Fruit fly (Drosophila melanogaster) whole organism, embryonic: Measurements from ENCODE around the gene se.

ENCODE experiments used
- B-H1 ChIP-seq: fragments of 200-800 bp; sonication (Bioruptor generic); IDR thresholded peaks from 3 replicates; pipeline ENCODE4 v1.3.6; 2022; ENCODE audit warnings: missing biosample characterization, missing genetic modification characterization
- B-H2 ChIP-seq: fragments of 200-800 bp; sonication (Bioruptor generic); optimal IDR thresholded peaks from 2 replicates; lab custom pipeline; 2018; ENCODE audit warnings: missing biosample characterization, mild to moderate bottlenecking, missing genetic modification characterization
- BtbVII ChIP-seq: fragments of 200-800 bp; sonication (Bioruptor generic); optimal IDR thresholded peaks from 3 replicates; lab custom pipeline; 2017; ENCODE audit warnings: missing biosample characterization, mild to moderate bottlenecking, missing genetic modification characterization
- CG10274 ChIP-seq: fragments of 200-800 bp; sonication (Bioruptor generic); optimal IDR thresholded peaks from 3 replicates; lab custom pipeline; 2017; ENCODE audit warnings: missing biosample characterization, mild to moderate bottlenecking, missing genetic modification characterization
- CG10321 ChIP-seq: fragments of 200-800 bp; sonication (Bioruptor generic); IDR thresholded peaks from 2 replicates; pipeline ENCODE4 v1.3.6; 2022; ENCODE audit warnings: missing biosample characterization, missing genetic modification characterization
- CG10565 ChIP-seq: fragments of 200-800 bp; sonication (Bioruptor generic); optimal IDR thresholded peaks from 3 replicates; lab custom pipeline; 2016; ENCODE audit warnings: missing biosample characterization, mild to moderate bottlenecking, missing genetic modification characterization
- CG12236 ChIP-seq: fragments of 200-800 bp; sonication (Bioruptor generic); optimal IDR thresholded peaks from 2 replicates; lab custom pipeline; 2016; ENCODE audit warnings: missing biosample characterization, missing genetic modification characterization
- CG12744 ChIP-seq: fragments of 200-800 bp; sonication (Bioruptor generic); optimal IDR thresholded peaks from 2 replicates; lab custom pipeline; 2016; ENCODE audit warnings: missing biosample characterization, missing genetic modification characterization
- CG13424 ChIP-seq: fragments of 200-800 bp; sonication (Bioruptor generic); optimal IDR thresholded peaks from 2 replicates; lab custom pipeline; 2019; ENCODE audit warnings: missing biosample characterization, mild to moderate bottlenecking, missing genetic modification characterization, moderate library complexity
- CG14014 ChIP-seq: fragments of 200-800 bp; sonication (Bioruptor generic); IDR thresholded peaks from 2 replicates; pipeline ENCODE4 v1.3.6; 2022; ENCODE audit warnings: missing biosample characterization, missing genetic modification characterization
- CG16813 ChIP-seq: fragments of 200-800 bp; sonication (Bioruptor generic); IDR thresholded peaks from 3 replicates; pipeline ENCODE4 v1.3.6; 2022; ENCODE audit warnings: missing biosample characterization, missing genetic modification characterization; ENCODE audit not compliant: partially characterized antibody
- CG2120 ChIP-seq: fragments of 200-800 bp; sonication (Bioruptor generic); optimal IDR thresholded peaks from 3 replicates; lab custom pipeline; 2016; ENCODE audit warnings: missing biosample characterization, missing genetic modification characterization
- CG2712 ChIP-seq: fragments of 200-800 bp; optimal IDR thresholded peaks from 3 replicates; lab custom pipeline; 2019; ENCODE audit warnings: missing biosample characterization, mild to moderate bottlenecking, missing genetic modification characterization, moderate library complexity
- CG32767 ChIP-seq: fragments of 200-800 bp; sonication (Bioruptor generic); IDR thresholded peaks from 2 replicates; pipeline ENCODE4 v1.3.6; 2022; ENCODE audit warnings: missing biosample characterization, missing genetic modification characterization
- CG34376 ChIP-seq: fragments of 200-800 bp; sonication (Bioruptor generic); optimal IDR thresholded peaks from 2 replicates; lab custom pipeline; 2018; ENCODE audit warnings: missing biosample characterization, mild to moderate bottlenecking, missing genetic modification characterization
- CG4404 ChIP-seq: fragments of 200-800 bp; sonication (Bioruptor generic); IDR thresholded peaks from 2 replicates; pipeline ENCODE4 v1.3.6; 2022; ENCODE audit warnings: missing biosample characterization, missing genetic modification characterization
- CG6175 ChIP-seq: fragments of 200-800 bp; sonication (Bioruptor generic); IDR thresholded peaks from 3 replicates; pipeline ENCODE4 v1.3.6; 2022; ENCODE audit warnings: missing biosample characterization, missing genetic modification characterization
- CG6254 ChIP-seq: fragments of 200-800 bp; sonication (Bioruptor generic); optimal IDR thresholded peaks from 3 replicates; lab custom pipeline; 2017; ENCODE audit warnings: mild to moderate bottlenecking, missing biosample characterization, missing genetic modification reagents, missing genetic modification characterization
- CG7357 ChIP-seq: fragments of 200-800 bp; sonication (Bioruptor generic); IDR thresholded peaks from 3 replicates; pipeline ENCODE4 v1.3.6; 2022; ENCODE audit warnings: missing biosample characterization, missing genetic modification characterization
- CG9609 ChIP-seq: fragments of 200-800 bp; sonication (Bioruptor generic); optimal IDR thresholded peaks from 3 replicates; lab custom pipeline; 2016; ENCODE audit warnings: missing biosample characterization, missing genetic modification characterization
- CTCF ChIP-seq: fragments of 200-800 bp; sonication (Bioruptor generic); optimal IDR thresholded peaks from 2 replicates; lab custom pipeline; 2017; ENCODE audit warnings: missing biosample characterization, mild to moderate bottlenecking, missing genetic modification characterization, moderate library complexity
- Doc2 ChIP-seq: fragments of 200-800 bp; sonication (Bioruptor generic); IDR thresholded peaks from 2 replicates; pipeline ENCODE4 v1.3.6; 2022; ENCODE audit warnings: missing biosample characterization, missing genetic modification characterization
- E2f1 ChIP-seq: fragments of 200-800 bp; sonication (Bioruptor generic); IDR thresholded peaks from 2 replicates; pipeline ENCODE4 v1.3.6; 2022; ENCODE audit warnings: missing biosample characterization, missing genetic modification characterization
- Ets65A ChIP-seq: fragments of 200-800 bp; sonication (Bioruptor generic); peaks from one replicate; lab custom pipeline; 2016; ENCODE audit warnings: missing biosample characterization, missing genetic modification characterization
- Gsc ChIP-seq: fragments of 200-800 bp; sonication (Bioruptor generic); IDR thresholded peaks from 2 replicates; pipeline ENCODE4 v1.3.6; 2022; ENCODE audit warnings: missing biosample characterization, missing genetic modification characterization
- Lpt ChIP-seq: fragments of >200 bp; optimal IDR thresholded peaks from 2 replicates; lab custom pipeline; 2018; ENCODE audit warnings: missing biosample characterization, missing genetic modification characterization
- Optix ChIP-seq: fragments of 200-800 bp; sonication (Bioruptor generic); IDR thresholded peaks from 3 replicates; pipeline ENCODE4 v1.3.6; 2022; ENCODE audit warnings: missing biosample characterization, missing genetic modification characterization
- aop ChIP-seq: fragments of 200-800 bp; sonication (Bioruptor generic); IDR thresholded peaks from 2 replicates; pipeline ENCODE4 v1.3.6; 2022; ENCODE audit warnings: missing biosample characterization, missing genetic modification characterization
- ash1 ChIP-seq: fragments of 200-800 bp; sonication (Bioruptor generic); optimal IDR thresholded peaks from 2 replicates; lab custom pipeline; 2018; ENCODE audit warnings: missing biosample characterization, mild to moderate bottlenecking, missing genetic modification characterization
- disco-r ChIP-seq: fragments of 200-800 bp; sonication (Bioruptor generic); optimal IDR thresholded peaks from 2 replicates; lab custom pipeline; 2016; ENCODE audit warnings: missing biosample characterization, missing genetic modification characterization
- eyg ChIP-seq: fragments of 200-800 bp; sonication (Bioruptor generic); optimal IDR thresholded peaks from 3 replicates; lab custom pipeline; 2016; ENCODE audit warnings: missing biosample characterization, missing genetic modification characterization
- fd102C ChIP-seq: fragments of 200-800 bp; sonication (Bioruptor generic); optimal IDR thresholded peaks from 2 replicates; lab custom pipeline; 2018; ENCODE audit warnings: missing biosample characterization, mild to moderate bottlenecking, missing genetic modification characterization, moderate library complexity
- fru ChIP-seq: fragments of >200 bp; optimal IDR thresholded peaks from 2 replicates; lab custom pipeline; 2017
- h ChIP-seq: fragments of >200 bp; optimal IDR thresholded peaks from 2 replicates; lab custom pipeline; 2017
- hb ChIP-seq: fragments of 200-800 bp; sonication (Bioruptor generic); IDR thresholded peaks from 3 replicates; pipeline ENCODE4 v1.3.6; 2022; ENCODE audit warnings: missing biosample characterization, missing genetic modification characterization; ENCODE audit not compliant: partially characterized antibody
- kni ChIP-seq: fragments of 200-800 bp; sonication (Bioruptor generic); optimal IDR thresholded peaks from 3 replicates; lab custom pipeline; 2017; ENCODE audit warnings: mild to moderate bottlenecking, missing biosample characterization, missing genetic modification reagents, missing genetic modification characterization
- knrl ChIP-seq: fragments of 200-800 bp; sonication (Bioruptor generic); IDR thresholded peaks from 3 replicates; pipeline ENCODE4 v1.3.6; 2022; ENCODE audit warnings: missing biosample characterization, missing genetic modification characterization; ENCODE audit not compliant: partially characterized antibody
- lov ChIP-seq, 2 experiments: fragments of 200-800 bp in 1 of 2; fragments of >200 bp in 1 of 2; sonication (Bioruptor generic) in 1 of 2; IDR thresholded peaks in 1 of 2; optimal IDR thresholded peaks in 1 of 2; 2 replicates in 1 of 2; 3 replicates in 1 of 2; pipeline versions ENCODE4 v1.3.6 to Lab custom; 2017 to 2022; ENCODE audit warnings: missing biosample characterization in 1 of 2, missing genetic modification characterization in 1 of 2
- maf-S ChIP-seq: fragments of 200-800 bp; sonication (Bioruptor generic); optimal IDR thresholded peaks from 2 replicates; lab custom pipeline; 2016; ENCODE audit warnings: missing biosample characterization, missing genetic modification characterization
- mld ChIP-seq: fragments of 200-800 bp; sonication (Bioruptor generic); IDR thresholded peaks from 3 replicates; pipeline ENCODE4 v1.3.6; 2022; ENCODE audit warnings: missing biosample characterization, missing genetic modification characterization; ENCODE audit not compliant: partially characterized antibody
- odd ChIP-seq: fragments of 200-800 bp; sonication (Bioruptor generic); optimal IDR thresholded peaks from 2 replicates; lab custom pipeline; 2017; ENCODE audit warnings: missing biosample characterization, mild to moderate bottlenecking, missing genetic modification characterization
- pho ChIP-seq: fragments of 200-800 bp; sonication (Bioruptor generic); optimal IDR thresholded peaks from 2 replicates; lab custom pipeline; 2016; ENCODE audit warnings: missing biosample characterization, missing genetic modification characterization
- salm ChIP-seq: fragments of 200-800 bp; sonication (Bioruptor generic); optimal IDR thresholded peaks from 2 replicates; lab custom pipeline; 2018; ENCODE audit warnings: missing biosample characterization, mild to moderate bottlenecking, missing genetic modification characterization
- sc ChIP-seq, 3 experiments: fragments of >200 bp in 2 of 3; fragments of 200-800 bp in 1 of 3; sonication (Bioruptor generic) in 1 of 3; optimal IDR thresholded peaks; 2 replicates in 2 of 3; 3 replicates in 1 of 3; lab custom pipeline; 2017; ENCODE audit warnings: mild to moderate bottlenecking in 1 of 3, missing biosample characterization in 1 of 3, missing genetic modification characterization in 1 of 3, missing genetic modification reagents in 1 of 3
- sens-2 ChIP-seq: fragments of 200-800 bp; sonication (Bioruptor generic); IDR thresholded peaks from 2 replicates; pipeline ENCODE4 v1.3.6; 2022; ENCODE audit warnings: missing biosample characterization, missing genetic modification characterization
- sim ChIP-seq: fragments of 200-800 bp; sonication (Bioruptor generic); IDR thresholded peaks from 2 replicates; pipeline ENCODE4 v1.3.6; 2022; ENCODE audit warnings: missing biosample characterization, missing genetic modification characterization
- slbo ChIP-seq: fragments of 200-800 bp; sonication (Bioruptor generic); IDR thresholded peaks from 2 replicates; pipeline ENCODE4 v1.3.6; 2022; ENCODE audit warnings: missing biosample characterization, missing genetic modification characterization
- tll ChIP-seq, 2 experiments: fragments of 200-800 bp in 1 of 2; fragments of >200 bp in 1 of 2; sonication (Bioruptor generic) in 1 of 2; optimal IDR thresholded peaks; 2 replicates each; lab custom pipeline; 2017 to 2019; ENCODE audit warnings: missing biosample characterization in 2 of 2, missing genetic modification characterization in 2 of 2, mild to moderate bottlenecking in 1 of 2, moderate library complexity in 1 of 2
- vfl ChIP-seq: fragments of 200-800 bp; sonication (Bioruptor generic); optimal IDR thresholded peaks from 2 replicates; lab custom pipeline; 2016; ENCODE audit warnings: missing biosample characterization, missing genetic modification characterization
- wdn ChIP-seq: fragments of 200-800 bp; sonication (Bioruptor generic); IDR thresholded peaks from 2 replicates; pipeline ENCODE4 v1.3.6; 2022; ENCODE audit warnings: missing biosample characterization, missing genetic modification characterization
- zfh1 ChIP-seq: fragments of 200-800 bp; sonication (Bioruptor generic); IDR thresholded peaks from 3 replicates; pipeline ENCODE4 v1.3.6; 2022; ENCODE audit warnings: missing biosample characterization, missing genetic modification characterization

The se gene

dm6 chr3L:8524816-8525625 lies 4.7 kb downstream of the se start, which contains the start of the genes GstO1 and foi (continued):
- TF ChIP-seq CG16813 (GFP tag; lab: Robert Waterston, UW) (peak; percentile 99), Optix (GFP tag; lab: Robert Waterston, UW) (no peak), maf-S (GFP tag; lab: Kevin White, UChicago) (no peak), fru (lab: Kevin White, UChicago) (no peak), B-H1 (GFP tag; lab: Robert Waterston, UW) (no peak), CTCF (GFP tag; lab: Kevin White, UChicago) (peak; percentile 6), Gsc (no peak), pho (GFP tag; lab: Kevin White, UChicago) (no peak), CG10565 (GFP tag; lab: Kevin White, UChicago) (no peak), kni (GFP tag; lab: Kevin White, UChicago) (no peak), Lpt (GFP tag; lab: Kevin White, UChicago) (no peak), CG6254 (GFP tag; lab: Kevin White, UChicago) (no peak), CG13424 (tag; lab: Kevin White, UChicago) (peak; percentile 19), CG2120 (GFP tag; lab: Kevin White, UChicago) (peak; percentile 56), CG10321 (GFP tag; lab: Robert Waterston, UW) (0 out of 2 replicates have a peak, but pooled peaks have one; percentile 30), knrl (peak; percentile 97), zfh1 (GFP tag; lab: Robert Waterston, UW) (no peak), vfl (GFP tag; lab: Kevin White, UChicago) (no peak), CG34376 (GFP tag; lab: Kevin White, UChicago) (no peak), E2f1 (GFP tag; lab: Robert Waterston, UW) (no peak; the same call in 1 of the 2 replicates), eyg (GFP tag; lab: Kevin White, UChicago) (no peak), sim (GFP tag; lab: Robert Waterston, UW) (no peak), Ets65A (GFP tag; lab: Kevin White, UChicago) (no peak), mld (GFP tag; lab: Robert Waterston, UW) (peak; percentile 99), CG10274 (GFP tag; lab: Kevin White, UChicago) (no peak), salm (tag; lab: Kevin White, UChicago) (no peak), BtbVII (GFP tag; lab: Kevin White, UChicago) (no peak), CG12236 (GFP tag; lab: Kevin White, UChicago) (no peak), CG9609 (no peak), slbo (GFP tag; lab: Robert Waterston, UW) (peak; percentile 68), CG6175 (GFP tag; lab: Robert Waterston, UW) (no peak), lov (optimal IDR thresholded peaks at IDR 0.05; lab: Kevin White, UChicago) (no peak), lov (GFP tag; IDR thresholded peaks at IDR 0.05; lab: Robert Waterston, UW) (no peak), wdn (GFP tag; lab: Robert Waterston, UW) (no peak), ash1 (GFP tag; lab: Kevin White, UChicago) (no peak), fd102C (no peak), CG32767 (GFP tag; lab: Robert Waterston, UW) (no peak), disco-r (GFP tag; lab: Kevin White, UChicago) (no peak), CG14014 (GFP tag; lab: Robert Waterston, UW) (no peak; the same call in 1 of the 2 replicates), odd (GFP tag; lab: Kevin White, UChicago) (no peak), tll (GFP tag; optimal IDR thresholded peaks at IDR 0.05; lab: Kevin White, UChicago) (no peak), Doc2 (GFP tag; lab: Robert Waterston, UW) (no peak), sens-2 (GFP tag; lab: Robert Waterston, UW) (no peak), h (lab: Kevin White, UChicago) (no peak), CG7357 (GFP tag; lab: Robert Waterston, UW) (no peak), CG12744 (GFP tag; lab: Kevin White, UChicago) (no peak), hb (peak; percentile 98), aop (GFP tag; lab: Robert Waterston, UW) (no peak), B-H2 (GFP tag; lab: Kevin White, UChicago) (peak; percentile 74), CG2712 (peak; percentile 64), CG4404 (no peak), sc (optimal IDR thresholded peaks at IDR 0.05; lab: Kevin White, UChicago) (no peak), sc (GFP tag; optimal IDR thresholded peaks at IDR 0.05; lab: Kevin White, UChicago) (no peak)
